Worm (Caenorhabditis elegans): ENCODE measurements around the gene nrde-1.

ce11 chrIII:3694572-3694971 lies 18.7 kb upstream of the nrde-1 start, which contains the start of gene npr-15:
- TF ChIP-seq egl-27 (tag; optimal IDR thresholded peaks at IDR 0.05), result no peak
- no peak for TF ChIP-seq ces-1 (GFP tag; optimal IDR thresholded peaks at IDR 0.05)
- no peak for TF ChIP-seq isw-1 (GFP tag; IDR thresholded peaks at IDR 0.05)
- no peak for TF ChIP-seq nhr-71 (tag; optimal IDR thresholded peaks at IDR 0.05)
- no peak for TF ChIP-seq ztf-4 (tag; optimal IDR thresholded peaks at IDR 0.05)
- no peak for TF ChIP-seq unc-86 (tag; optimal IDR thresholded peaks at IDR 0.05)
- no peak for TF ChIP-seq skn-1 (tag; optimal IDR thresholded peaks at IDR 0.05)
- TF ChIP-seq nhr-28 (tag; optimal IDR thresholded peaks at IDR 0.05), result no peak
- no peak for TF ChIP-seq mdl-1 (tag; optimal IDR thresholded peaks at IDR 0.05)
- TF ChIP-seq aly-2 (tag; optimal IDR thresholded peaks at IDR 0.05), result no peak
- no peak for TF ChIP-seq nhr-12 (tag; optimal IDR thresholded peaks at IDR 0.05)
- TF ChIP-seq snpc-4 (tag; optimal IDR thresholded peaks at IDR 0.05), result no peak
- no peak for TF ChIP-seq grh-1 (GFP tag; IDR thresholded peaks at IDR 0.05)
